Fruit fly (Drosophila melanogaster): ENCODE measurements around the gene inaF-C.

- TF ChIP-seq ham (GFP tag; IDR thresholded peaks at IDR 0.05) (no peak), kay (GFP tag; optimal IDR thresholded peaks at IDR 0.05) (no peak), Ravus (GFP tag; IDR thresholded peaks at IDR 0.05) (no peak), Hr78 (GFP tag; optimal IDR thresholded peaks at IDR 0.05) (no peak)
Measured at dm6 chrX:11778734-11779220, 47.2 kb upstream of the inaF-C start, which contains the start of gene dy.
